Fruit fly (Drosophila melanogaster): ENCODE data around the gene CG9147.
A peak's percentile ranks its signal among the peaks of the same experiment; 100 is the strongest.

CG9147 gene

dm6 chr2L:6037830-6038229 is 28.0 kb upstream of the CG9147 start, which contains the start of the genes CG9117 and CG31643 (continued):
- TF ChIP-seq ind (GFP tag; optimal IDR thresholded peaks at IDR 0.05) (no peak), Hmx (GFP tag; optimal IDR thresholded peaks at IDR 0.05) (no peak), fd102C (GFP tag; optimal IDR thresholded peaks at IDR 0.05) (no peak), cato (GFP tag; optimal IDR thresholded peaks at IDR 0.05; ENCODE audit: borderline replicate concordance) (peak; percentile 18), MBD-R2 (GFP tag; IDR thresholded peaks at IDR 0.05) (peak; percentile 82), CG4404 (GFP tag; IDR thresholded peaks at IDR 0.05) (no peak), B-H2 (GFP tag; optimal IDR thresholded peaks at IDR 0.05) (no peak), CG6654 (GFP tag; optimal IDR thresholded peaks at IDR 0.05) (no peak), Deaf1 (tag; optimal IDR thresholded peaks at IDR 0.05) (no peak), CG12155 (GFP tag; optimal IDR thresholded peaks at IDR 0.05) (peak; percentile 71), az2 (GFP tag; optimal IDR thresholded peaks at IDR 0.05) (peak; percentile 57), Dip2 (GFP tag; IDR thresholded peaks at IDR 0.05) (no peak), Hand (GFP tag; optimal IDR thresholded peaks at IDR 0.05) (no peak), CG11247 (GFP tag; IDR thresholded peaks at IDR 0.05) (no peak), H2.0 (GFP tag; IDR thresholded peaks at IDR 0.05) (no peak), pb (GFP tag; optimal IDR thresholded peaks at IDR 0.05) (no peak), CG15601 (tag; optimal IDR thresholded peaks at IDR 0.05) (peak; percentile 69), Dip3 (GFP tag; optimal IDR thresholded peaks at IDR 0.05) (peak; percentile 68), CG11723 (GFP tag; optimal IDR thresholded peaks at IDR 0.05) (no peak), ci (GFP tag; IDR thresholded peaks at IDR 0.05) (0 out of 3 replicates have a peak, but pooled peaks have one; percentile 31), CG5953 (GFP tag; IDR thresholded peaks at IDR 0.05) (no peak), pita (GFP tag; optimal IDR thresholded peaks at IDR 0.05) (no peak), D19A (tag; optimal IDR thresholded peaks at IDR 0.05) (no peak), CG13894 (tag; optimal IDR thresholded peaks at IDR 0.05) (no peak), CG3726 (GFP tag; IDR thresholded peaks at IDR 0.05) (no peak), Rx (GFP tag; IDR thresholded peaks at IDR 0.05) (no peak), her (GFP tag; optimal IDR thresholded peaks at IDR 0.05) (no peak), phol (tag; optimal IDR thresholded peaks at IDR 0.05) (peak; percentile 69), fd96Cb (tag; optimal IDR thresholded peaks at IDR 0.05) (peak; percentile 9), al (GFP tag; IDR thresholded peaks at IDR 0.05) (0 out of 2 replicates have a peak, but pooled peaks have one; percentile 4), Ssrp (tag; optimal IDR thresholded peaks at IDR 0.05) (peak; percentile 4), YL-1 (GFP tag; optimal IDR thresholded peaks at IDR 0.05) (peak; percentile 26), ssp (GFP tag; IDR thresholded peaks at IDR 0.05) (no peak), CG14965 (GFP tag; optimal IDR thresholded peaks at IDR 0.05; ENCODE audit: borderline replicate concordance) (no peak), CG34224 (GFP tag; IDR thresholded peaks at IDR 0.05; ENCODE audit: partially characterized antibody) (peak; percentile 60; the same call in 2 of the 3 replicates), btn (GFP tag; optimal IDR thresholded peaks at IDR 0.05) (no peak), br (optimal IDR thresholded peaks at IDR 0.05) (no peak), Adf1 (GFP tag; IDR thresholded peaks at IDR 0.05) (no peak), Atf3 (GFP tag; optimal IDR thresholded peaks at IDR 0.05) (no peak), CG1647 (GFP tag; optimal IDR thresholded peaks at IDR 0.05) (no peak), CG1603 (tag; optimal IDR thresholded peaks at IDR 0.05) (peak; percentile 69), Max (GFP tag; optimal IDR thresholded peaks at IDR 0.05) (peak; percentile 61), tap (tag; optimal IDR thresholded peaks at IDR 0.05) (no peak), CG12744 (GFP tag; optimal IDR thresholded peaks at IDR 0.05) (peak; percentile 53), dan (GFP tag; IDR thresholded peaks at IDR 0.05) (no peak), sug (tag; optimal IDR thresholded peaks at IDR 0.05) (no peak), Scr (GFP tag; IDR thresholded peaks at IDR 0.05; ENCODE audit: partially characterized antibody) (peak; percentile 21; the same call in 1 of the 2 replicates), fd3F (GFP tag; optimal IDR thresholded peaks at IDR 0.05) (peak; percentile 34), org-1 (GFP tag; optimal IDR thresholded peaks at IDR 0.05) (no peak), D19B (GFP tag; optimal IDR thresholded peaks at IDR 0.05) (no peak), BEAF-32 (GFP tag; optimal IDR thresholded peaks at IDR 0.05) (peak; percentile 31), CG16863 (GFP tag; optimal IDR thresholded peaks at IDR 0.05) (peak; percentile 49)

Measured in whole organism, embryonic.